Worm (Caenorhabditis elegans): ENCODE results near the gene mre-11.

Gene mre-11

DNA sequence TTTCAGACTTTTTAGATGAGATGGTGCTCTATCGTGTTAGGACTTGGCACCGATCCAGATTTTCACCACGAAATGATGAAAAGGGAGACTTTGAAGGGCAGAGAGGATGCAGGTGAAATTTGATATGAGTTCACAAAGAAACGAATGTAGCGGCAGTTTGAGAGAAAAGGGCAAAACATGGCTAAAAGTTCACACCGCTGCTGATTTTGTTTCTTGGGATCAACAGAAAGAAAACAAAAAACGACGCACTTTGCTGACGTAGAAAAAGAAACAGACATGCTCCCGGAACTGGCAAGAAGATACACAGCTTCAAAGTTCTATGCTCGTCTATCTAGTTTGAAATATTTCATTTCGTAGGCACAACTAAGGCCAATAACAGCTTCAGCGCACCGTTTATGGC lies 13.1 kb downstream of the mre-11 start:
- TF ChIP-seq unc-39 (tag; optimal IDR thresholded peaks at IDR 0.05) (no peak), mep-1 (tag; optimal IDR thresholded peaks at IDR 0.05) (no peak), mab-5 (tag; optimal IDR thresholded peaks at IDR 0.05) (no peak), nhr-2 (tag; optimal IDR thresholded peaks at IDR 0.05) (no peak), nhr-12 (tag; optimal IDR thresholded peaks at IDR 0.05) (no peak), zip-8 (tag; optimal IDR thresholded peaks at IDR 0.05) (no peak), blmp-1 (tag; optimal IDR thresholded peaks at IDR 0.05) (no peak), sem-2 (GFP tag; optimal IDR thresholded peaks at IDR 0.05) (no peak), sptf-1 (tag; optimal IDR thresholded peaks at IDR 0.05) (no peak), nhr-237 (tag; optimal IDR thresholded peaks at IDR 0.05) (no peak), elt-3 (tag; optimal IDR thresholded peaks at IDR 0.05) (no peak), nhr-28 (tag; optimal IDR thresholded peaks at IDR 0.05) (no peak), pha-4 (tag; optimal IDR thresholded peaks at IDR 0.05) (no peak), ces-1 (GFP tag; optimal IDR thresholded peaks at IDR 0.05) (no peak), ceh-43 (GFP tag; optimal IDR thresholded peaks at IDR 0.05) (no peak), nhr-76 (tag; optimal IDR thresholded peaks at IDR 0.05) (no peak)

DNA sequence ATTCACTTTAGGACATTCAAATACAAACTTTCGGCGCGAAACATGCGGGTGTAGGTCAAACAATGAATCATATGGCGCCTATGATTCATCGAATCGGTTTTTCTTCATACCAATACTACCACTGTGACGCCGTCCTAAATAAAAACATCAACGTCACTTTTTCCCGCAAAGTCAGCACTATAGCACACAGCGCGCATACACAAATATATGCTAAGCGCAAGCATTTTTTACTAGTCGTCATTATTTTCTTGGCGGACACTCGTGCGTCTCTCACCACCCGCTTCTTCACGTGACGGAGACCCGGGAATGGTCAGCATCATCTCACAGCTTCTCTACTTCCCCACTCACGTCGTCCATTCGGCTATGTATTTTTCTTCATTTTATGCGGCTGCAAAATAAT lies 13.5 kb downstream of the mre-11 start:
- no peak for TF ChIP-seq tbx-8 (GFP tag; optimal IDR thresholded peaks at IDR 0.05)
- no peak for TF ChIP-seq ceh-39 (tag; optimal IDR thresholded peaks at IDR 0.05)
- TF ChIP-seq nhr-2 (tag; optimal IDR thresholded peaks at IDR 0.05) = no peak
- no peak for TF ChIP-seq pha-4 (tag; optimal IDR thresholded peaks at IDR 0.05)
- TF ChIP-seq unc-120 (tag; optimal IDR thresholded peaks at IDR 0.05; ENCODE audit: poor library complexity, severe bottlenecking) = no peak
- no peak for TF ChIP-seq mls-2 (tag; optimal IDR thresholded peaks at IDR 0.05)
- no peak for TF ChIP-seq ceh-43 (GFP tag; optimal IDR thresholded peaks at IDR 0.05)
- no peak for TF ChIP-seq nhr-28 (tag; optimal IDR thresholded peaks at IDR 0.05)
- TF ChIP-seq blmp-1 (tag; optimal IDR thresholded peaks at IDR 0.05) = no peak
- TF ChIP-seq ztf-11 (tag; optimal IDR thresholded peaks at IDR 0.05) = no peak
- no peak for TF ChIP-seq sem-2 (GFP tag; optimal IDR thresholded peaks at IDR 0.05)
- TF ChIP-seq elt-1 (tag; optimal IDR thresholded peaks at IDR 0.05; ENCODE audit: borderline replicate concordance, insufficient read depth) = no peak
- no peak for TF ChIP-seq ham-2 (GFP tag; optimal IDR thresholded peaks at IDR 0.05)

DNA sequence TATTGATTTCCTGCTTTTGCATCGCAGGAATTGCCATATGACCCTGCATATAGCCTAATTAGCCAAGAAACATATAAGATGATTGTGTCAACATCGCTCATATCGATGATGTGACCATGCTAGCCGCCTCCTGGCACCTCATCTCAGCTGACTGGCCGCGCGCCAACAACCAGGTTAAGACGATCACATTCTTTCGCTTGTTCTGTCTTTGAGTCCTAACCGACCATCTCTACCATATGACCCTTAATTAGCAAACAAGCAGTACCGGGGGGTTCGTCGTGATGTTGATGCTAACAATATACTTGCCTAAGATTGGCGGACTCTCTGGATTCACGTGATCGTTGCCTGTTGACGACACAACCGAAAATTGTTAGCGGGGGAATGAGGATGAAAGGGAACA lies 14.1 kb downstream of the mre-11 start:
- no peak for TF ChIP-seq mab-5 (tag; optimal IDR thresholded peaks at IDR 0.05)
- TF ChIP-seq flh-1 (GFP tag; optimal IDR thresholded peaks at IDR 0.05) = no peak
- TF ChIP-seq nhr-2 (tag; optimal IDR thresholded peaks at IDR 0.05) = no peak
- TF ChIP-seq tbx-8 (GFP tag; optimal IDR thresholded peaks at IDR 0.05) = no peak
- TF ChIP-seq drap-1 (GFP tag; optimal IDR thresholded peaks at IDR 0.05) = no peak
- TF ChIP-seq blmp-1 (tag; optimal IDR thresholded peaks at IDR 0.05) = no peak
- no peak for TF ChIP-seq nhr-76 (tag; optimal IDR thresholded peaks at IDR 0.05)
- no peak for TF ChIP-seq unc-62 (GFP tag; optimal IDR thresholded peaks at IDR 0.05)
- TF ChIP-seq pha-4 (tag; optimal IDR thresholded peaks at IDR 0.05) = no peak
- no peak for TF ChIP-seq ces-1 (GFP tag; optimal IDR thresholded peaks at IDR 0.05)
- TF ChIP-seq nhr-28 (tag; optimal IDR thresholded peaks at IDR 0.05) = no peak
- TF ChIP-seq lin-13 (tag; optimal IDR thresholded peaks at IDR 0.05) = no peak
- no peak for TF ChIP-seq bed-3 (GFP tag; optimal IDR thresholded peaks at IDR 0.05)
- TF ChIP-seq lin-32 (GFP tag; optimal IDR thresholded peaks at IDR 0.05) = no peak
- no peak for TF ChIP-seq unc-120 (tag; optimal IDR thresholded peaks at IDR 0.05; ENCODE audit: poor library complexity, severe bottlenecking)
- TF ChIP-seq ztf-11 (tag; optimal IDR thresholded peaks at IDR 0.05) = no peak
- no peak for TF ChIP-seq mls-2 (tag; optimal IDR thresholded peaks at IDR 0.05)
- TF ChIP-seq nhr-237 (tag; optimal IDR thresholded peaks at IDR 0.05) = no peak
- no peak for TF ChIP-seq snpc-4 (tag; optimal IDR thresholded peaks at IDR 0.05)

DNA sequence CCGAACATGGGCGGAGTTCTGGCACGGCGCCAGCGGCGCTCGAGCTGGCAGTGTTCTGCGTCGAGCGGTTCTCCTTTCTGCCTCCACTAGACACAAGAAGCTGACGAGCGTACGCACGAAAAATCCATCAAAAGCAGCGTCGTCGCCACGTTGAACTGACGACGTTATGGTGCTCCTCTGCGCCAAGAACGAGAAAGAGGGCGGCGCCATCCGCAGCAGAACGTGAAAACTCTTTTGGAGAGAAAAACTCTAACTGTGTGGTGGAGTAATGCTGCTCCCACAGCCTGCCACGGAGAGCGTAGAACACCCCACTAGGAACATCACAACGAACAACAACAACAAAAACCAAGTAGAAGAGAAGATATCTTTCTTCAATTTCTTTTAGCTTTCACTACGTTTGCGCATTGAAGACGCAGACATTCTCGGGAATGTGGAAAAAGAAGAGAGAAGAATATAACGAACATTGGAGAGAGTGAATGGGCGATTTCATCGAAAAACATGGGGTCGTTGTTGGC lies 14.7 kb downstream of the mre-11 start:
- peak; percentile 2 for TF ChIP-seq mep-1 (tag; optimal IDR thresholded peaks at IDR 0.05)
- TF ChIP-seq nhr-12 (tag; optimal IDR thresholded peaks at IDR 0.05) = no peak
- TF ChIP-seq hlh-1 (tag; optimal IDR thresholded peaks at IDR 0.05) = peak; percentile 66
- no peak for TF ChIP-seq unc-120 (tag; optimal IDR thresholded peaks at IDR 0.05; ENCODE audit: poor library complexity, severe bottlenecking)
- peak; percentile 84 for TF ChIP-seq blmp-1 (tag; optimal IDR thresholded peaks at IDR 0.05)
- TF ChIP-seq unc-62 (GFP tag; optimal IDR thresholded peaks at IDR 0.05) = peak; percentile 8
- no peak for TF ChIP-seq lin-32 (GFP tag; optimal IDR thresholded peaks at IDR 0.05)
- no peak for TF ChIP-seq cnd-1 (tag; optimal IDR thresholded peaks at IDR 0.05)
- no peak for TF ChIP-seq nhr-28 (tag; optimal IDR thresholded peaks at IDR 0.05)
